Worm (Caenorhabditis elegans): Measurements from ENCODE around the gene cyp-37A1.

The cyp-37A1 gene

DNA sequence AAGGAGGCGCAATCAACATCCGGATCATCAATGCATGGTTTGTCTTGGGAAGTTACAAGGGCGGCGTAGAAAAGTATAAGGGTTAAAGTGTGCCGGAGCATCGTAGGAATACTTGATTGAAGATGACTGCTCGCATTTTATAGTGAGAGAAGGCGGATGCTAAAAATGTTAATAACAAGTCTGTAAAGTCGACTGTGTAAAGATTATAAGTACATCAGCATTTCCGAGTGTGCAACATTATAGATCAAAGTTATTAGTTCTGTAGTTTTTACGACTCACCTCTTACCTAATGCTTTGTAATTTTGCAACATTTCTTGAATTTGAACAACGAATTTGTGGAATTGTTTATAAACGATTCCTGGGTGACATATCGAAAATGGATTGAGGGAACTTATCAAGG lies 21.8 kb downstream of the cyp-37A1 start, which contains the start of gene Y39G8B.7:
Gene Y39G8B.7, minus strand, starts transcription at position 101 of the 400 bp plus-strand sequence.
- TF ChIP-seq fkh-10 (GFP tag; optimal IDR thresholded peaks at IDR 0.05): no peak
- no peak for TF ChIP-seq F26F4.8 (GFP tag; conservative IDR thresholded peaks at IDR 0.05)
- no peak for TF ChIP-seq dmd-6 (GFP tag; IDR thresholded peaks at IDR 0.05)
- no peak for TF ChIP-seq nhr-48 (tag; optimal IDR thresholded peaks at IDR 0.05)
- TF ChIP-seq daf-12 (tag; optimal IDR thresholded peaks at IDR 0.05): no peak
- TF ChIP-seq arid-1 (GFP tag; conservative IDR thresholded peaks at IDR 0.05): no peak

DNA sequence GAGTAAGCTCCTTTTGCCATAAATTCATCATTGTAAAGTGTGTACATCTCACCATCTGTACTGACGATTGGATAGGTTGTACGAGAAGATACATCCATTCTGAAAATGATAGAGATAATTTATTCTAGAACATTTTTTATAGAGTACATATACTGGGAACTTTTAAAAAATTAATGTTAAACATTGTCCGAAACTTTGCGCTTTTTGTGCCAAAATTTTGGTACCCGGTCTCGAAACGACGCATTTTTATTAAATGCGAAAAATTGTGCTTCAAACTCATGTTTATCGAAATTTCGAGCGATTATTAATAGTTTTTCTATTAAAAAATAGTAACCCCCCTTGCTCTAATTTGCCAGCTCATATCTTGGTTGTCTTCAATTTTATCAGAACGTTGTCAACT lies 25.0 kb downstream of the cyp-37A1 start, which contains the start of gene Y39G8B.5:
Gene Y39G8B.5, minus strand, starts transcription at position 101 of the 400 bp plus-strand sequence.
- TF ChIP-seq unc-62 (GFP tag; optimal IDR thresholded peaks at IDR 0.05 in 1 of 2): no peak
- TF ChIP-seq unc-62 (tag; optimal IDR thresholded peaks at IDR 0.05): no peak
- no peak for TF ChIP-seq nhr-10 (tag; optimal IDR thresholded peaks at IDR 0.05)
- no peak for TF ChIP-seq nhr-237 (tag; optimal IDR thresholded peaks at IDR 0.05)
- TF ChIP-seq nhr-48 (tag; optimal IDR thresholded peaks at IDR 0.05): no peak
- TF ChIP-seq mep-1 (tag; optimal IDR thresholded peaks at IDR 0.05): no peak
- TF ChIP-seq gei-8 (GFP tag; optimal IDR thresholded peaks at IDR 0.05): no peak
- no peak for TF ChIP-seq mdl-1 (tag; optimal IDR thresholded peaks at IDR 0.05)
- no peak for TF ChIP-seq ces-1 (GFP tag; optimal IDR thresholded peaks at IDR 0.05)
- TF ChIP-seq lim-7 (GFP tag; IDR thresholded peaks at IDR 0.05): no peak
- no peak for TF ChIP-seq cey-2 (tag; optimal IDR thresholded peaks at IDR 0.05; ENCODE audit: borderline replicate concordance, insufficient read depth)
- TF ChIP-seq nhr-28 (tag; optimal IDR thresholded peaks at IDR 0.05): no peak
- TF ChIP-seq nhr-102 (tag; optimal IDR thresholded peaks at IDR 0.05): no peak
- no peak for TF ChIP-seq egl-43 (GFP tag; IDR thresholded peaks at IDR 0.05)
- TF ChIP-seq nhr-11 (tag; optimal IDR thresholded peaks at IDR 0.05): no peak

DNA sequence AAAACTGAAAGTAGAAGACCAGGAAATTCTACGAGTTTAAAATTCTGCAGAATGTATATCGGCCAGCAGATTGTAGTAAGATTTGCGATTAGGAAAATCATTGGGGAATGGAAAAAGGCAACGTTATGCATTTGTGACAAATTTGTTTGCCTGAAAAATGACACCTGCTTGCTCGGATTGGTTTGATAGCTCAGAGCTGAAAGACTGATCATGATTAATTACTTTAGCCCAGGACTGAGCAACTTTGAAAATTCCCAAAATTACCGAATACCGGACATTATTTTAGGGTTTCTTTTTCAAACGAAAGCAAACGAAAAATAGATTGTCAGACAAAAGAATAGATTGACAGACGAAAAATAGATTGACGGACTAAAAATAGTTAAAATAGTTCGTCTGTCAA lies 32.2 kb downstream of the cyp-37A1 start, which contains the start of gene sre-47:
Gene sre-47, minus strand, starts transcription at position 101 of the 400 bp plus-strand sequence.
- TF ChIP-seq unc-62 (GFP tag; optimal IDR thresholded peaks at IDR 0.05 in 1 of 2) (peak in 1 of 2 experiments; percentile 30), unc-62 (tag; optimal IDR thresholded peaks at IDR 0.05) (no peak), ceh-82 (tag; optimal IDR thresholded peaks at IDR 0.05) (no peak), set-16 (GFP tag; IDR thresholded peaks at IDR 0.05) (no peak), lin-1 (GFP tag; IDR thresholded peaks at IDR 0.05) (no peak), R02D3.7 (tag; optimal IDR thresholded peaks at IDR 0.05) (no peak), D1046.2 (GFP tag; IDR thresholded peaks at IDR 0.05) (no peak), skn-1 (tag; optimal IDR thresholded peaks at IDR 0.05) (no peak), nhr-6 (tag; optimal IDR thresholded peaks at IDR 0.05) (no peak)

DNA sequence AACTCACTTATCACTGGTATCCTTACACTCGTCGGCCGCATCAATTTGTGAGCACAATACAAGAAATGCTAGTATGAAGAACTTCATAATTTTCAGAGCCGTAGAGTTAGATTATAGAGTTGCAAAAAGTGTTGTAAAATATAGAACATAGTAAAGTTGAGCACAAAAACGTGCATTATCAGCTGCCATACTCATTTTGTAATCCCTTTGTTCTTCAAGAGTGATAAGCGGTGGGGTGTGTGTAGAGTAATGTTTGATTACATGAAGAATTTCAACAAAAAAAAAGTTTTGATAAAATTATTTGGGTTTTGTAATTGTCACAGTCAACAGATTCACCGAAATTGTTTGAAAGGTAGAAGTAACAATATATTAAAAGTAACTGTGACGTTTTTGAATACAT lies 33.8 kb downstream of the cyp-37A1 start, which contains the start of the genes Y39G8B.13 and Y39G8B.10:
Gene Y39G8B.13, minus strand, starts transcription at position 125 of the 400 bp plus-strand sequence.
Gene Y39G8B.10, minus strand, starts transcription at position 193 of the 400 bp plus-strand sequence.
- TF ChIP-seq nhr-28 (tag; optimal IDR thresholded peaks at IDR 0.05) (peak; percentile 26), pqm-1 (tag; optimal IDR thresholded peaks at IDR 0.05) (peak; percentile 87), nhr-10 (tag; optimal IDR thresholded peaks at IDR 0.05) (no peak)

DNA sequence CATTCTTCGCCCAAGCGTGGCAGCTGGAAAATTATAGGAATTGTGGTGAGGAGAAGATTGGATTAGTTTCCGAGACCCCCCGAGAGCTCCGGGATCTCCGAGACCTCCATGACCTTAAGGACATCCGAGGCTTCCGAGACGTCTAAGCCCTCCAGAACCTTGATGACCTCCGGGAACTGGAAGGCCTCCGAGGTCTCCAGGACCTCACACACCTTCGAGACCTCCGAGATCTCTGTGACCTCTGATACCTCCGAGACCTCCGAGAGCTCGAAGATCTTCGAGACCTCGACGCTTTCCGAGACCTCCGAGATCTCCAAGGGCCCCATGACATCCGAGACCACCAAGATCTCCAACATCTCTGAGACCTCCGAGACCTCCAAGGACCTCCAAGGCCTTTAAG lies 34.5 kb downstream of the cyp-37A1 start:
- TF ChIP-seq dmd-9 (GFP tag; IDR thresholded peaks at IDR 0.05) (no peak), lin-13 (GFP tag; optimal IDR thresholded peaks at IDR 0.05) (no peak), ZK546.5 (tag; optimal IDR thresholded peaks at IDR 0.05) (no peak), set-16 (GFP tag; IDR thresholded peaks at IDR 0.05) (peak; percentile 92), lim-7 (GFP tag; IDR thresholded peaks at IDR 0.05) (0 out of 2 replicates have a peak, but pooled peaks have one; percentile 60), ctbp-1 (GFP tag; IDR thresholded peaks at IDR 0.05) (no peak)

DNA sequence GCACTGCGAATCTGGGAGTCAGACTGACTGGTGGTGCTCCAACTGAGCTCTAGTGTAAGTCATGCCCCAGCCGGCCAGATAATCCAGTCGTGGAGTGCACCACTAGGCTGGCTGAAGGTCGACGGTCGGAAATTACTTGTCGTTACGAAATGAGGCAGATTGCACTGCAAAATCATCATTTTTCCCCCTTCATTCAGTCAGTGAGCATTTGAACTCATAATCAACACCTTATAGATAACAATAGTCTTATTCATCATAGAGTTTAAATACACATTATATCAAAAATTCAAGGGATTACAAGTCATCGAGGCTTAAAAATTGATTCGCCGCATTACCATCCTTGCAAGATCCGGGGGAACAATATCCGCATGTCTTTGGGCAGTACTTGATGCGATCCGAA lies 34.9 kb downstream of the cyp-37A1 start:
- TF ChIP-seq daf-16 (GFP tag; optimal IDR thresholded peaks at IDR 0.05) (no peak), daf-16 (tag; optimal IDR thresholded peaks at IDR 0.05) (peak; percentile 9), pqm-1 (tag; optimal IDR thresholded peaks at IDR 0.05) (peak; percentile 19), daf-12 (tag; optimal IDR thresholded peaks at IDR 0.05) (no peak)
